Worm (Caenorhabditis elegans): Measurements from ENCODE around the gene scl-6.

ce11 chrIV:13021006-13021405 is 47.5 kb upstream of the scl-6 start:
- TF ChIP-seq tra-4 (tag; optimal IDR thresholded peaks at IDR 0.05) (no peak), hmbx-1 (tag; optimal IDR thresholded peaks at IDR 0.05) (no peak), ama-1 (optimal IDR thresholded peaks at IDR 0.05) (no peak), ceh-36 (tag; optimal IDR thresholded peaks at IDR 0.05) (no peak), B0310.2 (tag; optimal IDR thresholded peaks at IDR 0.05) (no peak), tbx-11 (GFP tag; IDR thresholded peaks at IDR 0.05) (no peak), aly-1 (tag; optimal IDR thresholded peaks at IDR 0.05) (no peak), ets-7 (tag; optimal IDR thresholded peaks at IDR 0.05) (no peak), ceh-13 (GFP tag; optimal IDR thresholded peaks at IDR 0.05) (no peak), F13C5.2 (tag; optimal IDR thresholded peaks at IDR 0.05) (no peak), sea-1 (GFP tag; conservative IDR thresholded peaks at IDR 0.05) (no peak), tbx-37 (GFP tag; conservative IDR thresholded peaks at IDR 0.05) (no peak), hnd-1 (tag; optimal IDR thresholded peaks at IDR 0.05) (no peak)
